Fruit fly (Drosophila melanogaster): ENCODE data around the gene Rsph9.
A peak's percentile ranks its signal among the peaks of the same experiment; 100 is the strongest.

DNA sequence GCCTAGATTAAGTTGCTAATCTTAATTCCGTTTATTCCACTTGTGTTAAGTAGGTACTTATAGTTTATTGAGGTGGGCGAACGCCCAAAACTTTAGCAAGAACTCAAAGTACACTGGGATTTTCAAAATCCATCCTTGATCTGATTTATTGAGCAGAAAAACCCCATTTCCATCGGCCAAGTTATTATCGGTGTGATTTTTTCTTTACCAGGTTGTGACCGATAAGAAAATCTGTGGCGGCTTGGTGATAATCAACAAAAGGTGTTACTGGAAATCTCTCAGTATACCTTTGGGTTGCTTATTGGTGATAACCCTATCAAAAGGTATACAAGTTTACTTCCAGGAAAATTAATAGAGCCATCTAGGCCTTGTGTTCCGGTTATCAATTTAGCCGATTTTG is 8.0 kb upstream of the Rsph9 start:
- TF ChIP-seq h (GFP tag; optimal IDR thresholded peaks at IDR 0.05) = no peak
- TF ChIP-seq Myc (optimal IDR thresholded peaks at IDR 0.05) = no peak
- TF ChIP-seq Hr78 (GFP tag; optimal IDR thresholded peaks at IDR 0.05) = no peak
- TF ChIP-seq Abd-B (GFP tag; optimal IDR thresholded peaks at IDR 0.05) = no peak
- TF ChIP-seq Hr83 (GFP tag; optimal IDR thresholded peaks at IDR 0.05; ENCODE audit: poor library complexity, severe bottlenecking) = no peak
- no peak for TF ChIP-seq psq (GFP tag; optimal IDR thresholded peaks at IDR 0.05)
- no peak for TF ChIP-seq pan (optimal IDR thresholded peaks at IDR 0.05)
- TF ChIP-seq Sp1 (GFP tag; optimal IDR thresholded peaks at IDR 0.05) = no peak
- no peak for TF ChIP-seq dmrt93B (GFP tag; optimal IDR thresholded peaks at IDR 0.05)
- no peak for TF ChIP-seq br (GFP tag; optimal IDR thresholded peaks at IDR 0.05)
- no peak for TF ChIP-seq Rel (GFP tag; optimal IDR thresholded peaks at IDR 0.05)
- TF ChIP-seq Rel (tag; optimal IDR thresholded peaks at IDR 0.05) = peak; percentile 98
- TF ChIP-seq jim (GFP tag; optimal IDR thresholded peaks at IDR 0.05) = no peak

All from whole organism, wandering third instar larva.